Worm (Caenorhabditis elegans) whole organism, L4/young adult: ENCODE data around the gene ugt-43.

Experiments used
- W03F9.2 ChIP-seq: fragments of 150-350 bp; optimal IDR thresholded peaks from 2 replicates; lab custom pipeline; 2014; ENCODE audit warnings: missing biosample characterization, missing genetic modification characterization
- dao-5 ChIP-seq: sonication (generic microtip); optimal IDR thresholded peaks from 2 replicates; lab custom pipeline; 2016; ENCODE audit warnings: missing genotype, missing genetic modification characterization, moderate library complexity, missing compliant biosample characterization
- him-1 ChIP-seq: sonication (generic microtip); optimal IDR thresholded peaks from 2 replicates; lab custom pipeline; 2016; ENCODE audit warnings: missing genotype, missing genetic modification reagents, missing genetic modification characterization, missing compliant biosample characterization

- TF ChIP-seq him-1 (tag; lab: Kevin White, UChicago) (peak; percentile 47), dao-5 (tag; lab: Kevin White, UChicago) (no peak), W03F9.2 (peak; percentile 95)
These were observed 19.3 kb downstream of the ugt-43 start, which contains the start of the genes F01D4.5 and ced-5 for ce11 chrIV:10483607-10484117.
